Worm (Caenorhabditis elegans): Measurements from ENCODE around the gene Y38H6A.1.

DNA sequence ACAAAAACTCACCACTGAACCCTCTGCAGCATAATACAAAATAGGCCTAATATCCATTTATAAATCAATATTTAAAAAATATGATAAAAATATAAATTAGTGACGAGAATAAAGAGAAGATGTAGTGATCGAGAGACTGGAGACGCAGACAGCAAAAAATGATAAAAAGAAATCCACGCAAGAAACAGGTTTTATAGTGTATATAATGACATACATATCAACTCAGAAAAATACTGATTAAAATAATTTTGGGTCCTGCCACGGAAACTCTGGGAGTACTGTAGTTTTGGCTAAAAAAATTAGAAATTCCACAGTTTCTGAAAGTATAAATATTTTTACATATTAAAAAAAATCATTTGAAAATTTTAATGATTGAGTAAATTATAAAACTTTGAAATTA lies 36.2 kb upstream of the Y38H6A.1 start, which contains the start of gene mlt-4:
- TF ChIP-seq nhr-11 (tag; optimal IDR thresholded peaks at IDR 0.05) (no peak), hlh-30 (tag; optimal IDR thresholded peaks at IDR 0.05; ENCODE audit: insufficient read depth) (no peak), Y22D7AL.16 (tag; optimal IDR thresholded peaks at IDR 0.05) (no peak), unc-55 (GFP tag; optimal IDR thresholded peaks at IDR 0.05) (no peak), dve-1 (tag; optimal IDR thresholded peaks at IDR 0.05) (no peak), sdc-2 (tag; optimal IDR thresholded peaks at IDR 0.05) (no peak)

All from whole organism, late embryonic.